Fruit fly (Drosophila melanogaster) Kc167 (cell line): Measurements from ENCODE around the gene Irk2.

Source experiments
- Myc ChIP-seq: fragments of >200 bp; optimal IDR thresholded peaks from 2 replicates; lab custom pipeline; 2017; ENCODE audit warnings: missing external identifiers
- h ChIP-seq: fragments of >200 bp; optimal IDR thresholded peaks from 3 replicates; lab custom pipeline; 2018; ENCODE audit warnings: missing external identifiers
- psq ChIP-seq: fragments of >200 bp; optimal IDR thresholded peaks from 2 replicates; lab custom pipeline; 2017; ENCODE audit warnings: missing external identifiers

- TF ChIP-seq psq (lab: Kevin White, UChicago): no peak
- no peak for TF ChIP-seq Myc (lab: Kevin White, UChicago)
- no peak for TF ChIP-seq h (lab: Kevin White, UChicago)
These were observed 8.2 kb upstream of the Irk2 start for dm6 chr3R:23527396-23527795.
